Fruit fly (Drosophila melanogaster): ENCODE results near the gene Pez.

Gene Pez

dm6 chr2L:6306895-6307294 lies 31.6 kb downstream of the Pez start:
- no peak for TF ChIP-seq noc (tag; optimal IDR thresholded peaks at IDR 0.05)

- TF ChIP-seq noc (tag; optimal IDR thresholded peaks at IDR 0.05), result no peak
These were observed 36.9 kb downstream of the Pez start for dm6 chr2L:6301616-6302015.

- TF ChIP-seq noc (tag; optimal IDR thresholded peaks at IDR 0.05), result no peak
These were observed 46.9 kb downstream of the Pez start for dm6 chr2L:6291605-6292004.

- no peak for TF ChIP-seq noc (tag; optimal IDR thresholded peaks at IDR 0.05)
These were observed 55.1 kb downstream of the Pez start for dm6 chr2L:6283376-6283775.

Data from whole organism, larva.